Worm (Caenorhabditis elegans) whole organism, midembryonic: Measurements from ENCODE around the gene nhr-236.

Experiments used
- T22C8.4 ChIP-seq: fragments of 200-800 bp; sonication (Bioruptor generic); IDR thresholded peaks from 2 replicates; pipeline ENCODE4 v1.3.6; 2022; ENCODE audit warnings: missing genetic modification characterization, missing compliant biosample characterization
- cog-1 ChIP-seq: sonication (generic microtip); optimal IDR thresholded peaks from 2 replicates; lab custom pipeline; 2016; ENCODE audit warnings: missing genetic modification characterization, missing compliant biosample characterization
- flt-1 ChIP-seq: fragments of 200-800 bp; sonication (Bioruptor generic); IDR thresholded peaks from 2 replicates; pipeline ENCODE4 v1.3.6; 2022; ENCODE audit warnings: missing genetic modification characterization, missing compliant biosample characterization
- med-1 ChIP-seq: sonication (generic microtip); optimal IDR thresholded peaks from 2 replicates; lab custom pipeline; 2017; ENCODE audit warnings: missing genetic modification characterization, mild to moderate bottlenecking, missing compliant biosample characterization, antibody characterized with exemption, missing genetic modification reagents; ENCODE audit not compliant: insufficient read depth
- tab-1 ChIP-seq: fragments of 200-800 bp; sonication (Bioruptor generic); IDR thresholded peaks from 2 replicates; pipeline ENCODE4 v1.3.6; 2022; ENCODE audit warnings: missing genetic modification characterization, missing compliant biosample characterization
- ztf-29 ChIP-seq: fragments of 200-800 bp; sonication (Bioruptor generic); IDR thresholded peaks from 2 replicates; pipeline ENCODE4 v1.3.6; 2022; ENCODE audit warnings: missing genetic modification reagents, missing genetic modification characterization, missing compliant biosample characterization

ce11 chrIV:2334012-2334411 is 4.6 kb upstream of the nhr-236 start:
- TF ChIP-seq tab-1 (GFP tag; lab: Robert Waterston, UW) (no peak), T22C8.4 (GFP tag; lab: Robert Waterston, UW) (no peak), med-1 (GFP tag; lab: Kevin White, UChicago) (no peak), cog-1 (tag; lab: Kevin White, UChicago) (no peak), ztf-29 (GFP tag; lab: Robert Waterston, UW) (no peak), flt-1 (no peak)
